Fruit fly (Drosophila melanogaster) whole organism, adult: Measurements from ENCODE around the gene Muc68D.

Experiments
- CG12768 ChIP-seq: fragments of 200-800 bp; sonication (Bioruptor generic); optimal IDR thresholded peaks from 2 replicates; lab custom pipeline; 2017; ENCODE audit warnings: missing biosample characterization, missing genetic modification characterization, mild to moderate bottlenecking, moderate library complexity, missing genetic modification reagents
- CG33017 ChIP-seq: fragments of 200-800 bp; sonication (Bioruptor generic); optimal IDR thresholded peaks from 2 replicates; lab custom pipeline; 2018; ENCODE audit warnings: missing biosample characterization, mild to moderate bottlenecking, missing genetic modification characterization, moderate library complexity
- CG5204 ChIP-seq: fragments of 200-800 bp; sonication (Bioruptor generic); optimal IDR thresholded peaks from 2 replicates; lab custom pipeline; 2016; ENCODE audit warnings: missing biosample characterization, missing genetic modification characterization
- kay ChIP-seq: fragments of 200-800 bp; sonication (Bioruptor generic); peaks from one replicate; lab custom pipeline; 2016; ENCODE audit warnings: missing biosample characterization, missing genetic modification characterization, borderline replicate concordance

dm6 chr3L:11765695-11766232 is 6.2 kb downstream of the Muc68D start, which contains the start of gene loaf:
- TF ChIP-seq CG12768 (GFP tag; lab: Kevin White, UChicago), result no peak
- TF ChIP-seq kay (GFP tag; lab: Kevin White, UChicago), result no peak
- no peak for TF ChIP-seq CG33017 (tag; lab: Kevin White, UChicago)
- TF ChIP-seq CG5204 (GFP tag; lab: Kevin White, UChicago), result no peak
